Worm (Caenorhabditis elegans): Measurements from ENCODE around the gene T24F1.4.

ce11 chrII:11302591-11302990 is 11.5 kb downstream of the T24F1.4 start, which contains the start of gene samp-1:
- no peak for TF ChIP-seq ztf-29 (GFP tag; IDR thresholded peaks at IDR 0.05)
- TF ChIP-seq cog-1 (tag; optimal IDR thresholded peaks at IDR 0.05) = no peak
- no peak for TF ChIP-seq flt-1 (GFP tag; IDR thresholded peaks at IDR 0.05)
- no peak for TF ChIP-seq ref-1 (GFP tag; conservative IDR thresholded peaks at IDR 0.05)
- no peak for TF ChIP-seq ztf-23 (GFP tag; IDR thresholded peaks at IDR 0.05)
